Fruit fly (Drosophila melanogaster) whole organism, embryonic: ENCODE measurements around the gene CG10413.

ENCODE experiments used
- BtbVII ChIP-seq: fragments of 200-800 bp; sonication (Bioruptor generic); optimal IDR thresholded peaks from 3 replicates; lab custom pipeline; 2017; ENCODE audit warnings: missing biosample characterization, mild to moderate bottlenecking, missing genetic modification characterization
- CG10654 ChIP-seq: fragments of 200-800 bp; sonication (Bioruptor generic); optimal IDR thresholded peaks from 2 replicates; lab custom pipeline; 2016; ENCODE audit warnings: missing biosample characterization, missing genetic modification characterization
- CG12769 ChIP-seq: fragments of 200-800 bp; sonication (Bioruptor generic); optimal IDR thresholded peaks from 2 replicates; lab custom pipeline; 2019; ENCODE audit warnings: missing biosample characterization, mild to moderate bottlenecking, missing genetic modification characterization, moderate library complexity
- CG12942 ChIP-seq: fragments of 200-800 bp; sonication (Bioruptor generic); optimal IDR thresholded peaks from 3 replicates; lab custom pipeline; 2016; ENCODE audit warnings: missing biosample characterization, missing genetic modification characterization
- CG13775 ChIP-seq: fragments of 200-800 bp; sonication (Bioruptor generic); optimal IDR thresholded peaks from 3 replicates; lab custom pipeline; 2017; ENCODE audit warnings: missing biosample characterization, mild to moderate bottlenecking, missing genetic modification characterization
- CG14014 ChIP-seq: fragments of 200-800 bp; sonication (Bioruptor generic); IDR thresholded peaks from 2 replicates; pipeline ENCODE4 v1.3.6; 2022; ENCODE audit warnings: missing biosample characterization, missing genetic modification characterization
- CG14965 ChIP-seq: fragments of 200-800 bp; sonication (Bioruptor generic); optimal IDR thresholded peaks from 2 replicates; lab custom pipeline; 2016; ENCODE audit warnings: missing biosample characterization, missing genetic modification characterization, borderline replicate concordance
- CG1603 ChIP-seq: fragments of 200-800 bp; sonication (Bioruptor generic); optimal IDR thresholded peaks from 2 replicates; lab custom pipeline; 2019; ENCODE audit warnings: missing biosample characterization, mild to moderate bottlenecking, missing genetic modification characterization, moderate library complexity
- CG17385 ChIP-seq: fragments of 200-800 bp; sonication (Bioruptor generic); optimal IDR thresholded peaks from 3 replicates; lab custom pipeline; 2018; ENCODE audit warnings: missing biosample characterization, mild to moderate bottlenecking, missing genetic modification characterization
- CG17802 ChIP-seq: fragments of 200-800 bp; sonication (Bioruptor generic); optimal IDR thresholded peaks from 2 replicates; lab custom pipeline; 2018; ENCODE audit warnings: missing biosample characterization, mild to moderate bottlenecking, missing genetic modification characterization, moderate library complexity
- CG17912 ChIP-seq: fragments of 200-800 bp; sonication (Bioruptor generic); optimal IDR thresholded peaks from 2 replicates; lab custom pipeline; 2018; ENCODE audit warnings: missing biosample characterization, mild to moderate bottlenecking, missing genetic modification characterization
- CG18619 ChIP-seq: fragments of 200-800 bp; sonication (Bioruptor generic); optimal IDR thresholded peaks from 3 replicates; lab custom pipeline; 2017; ENCODE audit warnings: missing biosample characterization, mild to moderate bottlenecking, missing genetic modification characterization
- CG2678 ChIP-seq: fragments of 200-800 bp; sonication (Bioruptor generic); optimal IDR thresholded peaks from 3 replicates; lab custom pipeline; 2019; ENCODE audit warnings: missing biosample characterization, mild to moderate bottlenecking, missing genetic modification characterization, moderate library complexity
- CG30020 ChIP-seq: fragments of 200-800 bp; optimal IDR thresholded peaks from 2 replicates; lab custom pipeline; 2019; ENCODE audit warnings: missing biosample characterization, mild to moderate bottlenecking, missing genetic modification characterization, moderate library complexity
- CG30403 ChIP-seq: fragments of 200-800 bp; sonication (Bioruptor generic); optimal IDR thresholded peaks from 3 replicates; lab custom pipeline; 2016; ENCODE audit warnings: missing biosample characterization, missing genetic modification characterization
- CG32772 ChIP-seq: fragments of 200-800 bp; sonication (Bioruptor generic); IDR thresholded peaks from 2 replicates; pipeline ENCODE4 v1.3.6; 2022; ENCODE audit warnings: missing biosample characterization, missing genetic modification characterization
- CG3838 ChIP-seq: fragments of 200-800 bp; sonication (Bioruptor generic); optimal IDR thresholded peaks from 3 replicates; lab custom pipeline; 2016; ENCODE audit warnings: missing biosample characterization, missing genetic modification characterization
- CG43689 ChIP-seq: fragments of 200-800 bp; sonication (Bioruptor generic); IDR thresholded peaks from 2 replicates; pipeline ENCODE4 v1.3.6; 2022; ENCODE audit warnings: missing biosample characterization, missing genetic modification characterization
- CG4707 ChIP-seq: fragments of 200-800 bp; sonication (Bioruptor generic); optimal IDR thresholded peaks from 2 replicates; lab custom pipeline; 2018; ENCODE audit warnings: missing biosample characterization, mild to moderate bottlenecking, missing genetic modification characterization, moderate library complexity
- CG8089 ChIP-seq: fragments of 200-800 bp; sonication (Bioruptor generic); optimal IDR thresholded peaks from 3 replicates; lab custom pipeline; 2016; ENCODE audit warnings: missing biosample characterization, missing genetic modification characterization
- CG8478 ChIP-seq: fragments of >200 bp; optimal IDR thresholded peaks from 2 replicates; lab custom pipeline; 2018
- CG8944 ChIP-seq: fragments of 200-800 bp; sonication (Bioruptor generic); optimal IDR thresholded peaks from 3 replicates; lab custom pipeline; 2016; ENCODE audit warnings: missing biosample characterization, missing genetic modification characterization
- CG9932 ChIP-seq: fragments of 200-800 bp; sonication (Bioruptor generic); IDR thresholded peaks from 2 replicates; pipeline ENCODE4 v1.3.6; 2022; ENCODE audit warnings: missing biosample characterization, missing genetic modification characterization
- Deaf1 ChIP-seq: fragments of 200-800 bp; optimal IDR thresholded peaks from 3 replicates; lab custom pipeline; 2019; ENCODE audit warnings: missing biosample characterization, mild to moderate bottlenecking, missing genetic modification characterization, moderate library complexity
- Dip2 ChIP-seq: fragments of 200-800 bp; sonication (Bioruptor generic); IDR thresholded peaks from 2 replicates; pipeline ENCODE4 v1.3.6; 2022; ENCODE audit warnings: missing biosample characterization, missing genetic modification characterization
- Hr39 ChIP-seq: fragments of >200 bp; optimal IDR thresholded peaks from 2 replicates; lab custom pipeline; 2017
- Nf-YA ChIP-seq: fragments of 200-800 bp; sonication (Bioruptor generic); IDR thresholded peaks from 2 replicates; pipeline ENCODE4 v1.3.6; 2022; ENCODE audit warnings: missing biosample characterization, missing genetic modification characterization
- Oaz ChIP-seq: fragments of 200-800 bp; sonication (Bioruptor generic); IDR thresholded peaks from 2 replicates; pipeline ENCODE4 v1.3.6; 2022; ENCODE audit warnings: missing biosample characterization, missing genetic modification characterization
- Ravus ChIP-seq: fragments of 200-800 bp; sonication (Bioruptor generic); IDR thresholded peaks from 2 replicates; pipeline ENCODE4 v1.3.6; 2022; ENCODE audit warnings: missing biosample characterization, missing genetic modification characterization
- Trl ChIP-seq, 3 experiments: fragments of >200 bp in 2 of 3; fragments of 200-800 bp in 1 of 3; sonication (Bioruptor generic) in 1 of 3; optimal IDR thresholded peaks; 2 replicates in 1 of 3; 3 replicates in 2 of 3; lab custom pipeline; 2016 to 2017; ENCODE audit warnings: missing biosample characterization in 1 of 3, missing genetic modification characterization in 1 of 3
- Xbp1 ChIP-seq: fragments of 200-800 bp; sonication (Bioruptor generic); optimal IDR thresholded peaks from 3 replicates; lab custom pipeline; 2016; ENCODE audit warnings: missing biosample characterization, mild to moderate bottlenecking, missing genetic modification characterization
- YL-1 ChIP-seq: fragments of 200-800 bp; sonication (Bioruptor generic); optimal IDR thresholded peaks from 3 replicates; lab custom pipeline; 2017; ENCODE audit warnings: missing biosample characterization, mild to moderate bottlenecking, missing genetic modification characterization
- ase ChIP-seq: fragments of 200-800 bp; sonication (Bioruptor generic); IDR thresholded peaks from 3 replicates; pipeline ENCODE4 v1.3.6; 2022; ENCODE audit warnings: missing biosample characterization, missing genetic modification characterization
- ash1 ChIP-seq: fragments of 200-800 bp; sonication (Bioruptor generic); optimal IDR thresholded peaks from 2 replicates; lab custom pipeline; 2018; ENCODE audit warnings: missing biosample characterization, mild to moderate bottlenecking, missing genetic modification characterization
- bsh ChIP-seq, 2 experiments: fragments of 200-800 bp; sonication (Bioruptor generic); optimal IDR thresholded peaks; 2 replicates each; lab custom pipeline; 2017 to 2018; ENCODE audit warnings: mild to moderate bottlenecking in 2 of 2, missing biosample characterization in 2 of 2, missing genetic modification characterization in 2 of 2, moderate library complexity in 1 of 2
- chn ChIP-seq: fragments of 200-800 bp; sonication (Bioruptor generic); optimal IDR thresholded peaks from 2 replicates; lab custom pipeline; 2016; ENCODE audit warnings: missing biosample characterization, missing genetic modification characterization
- crp ChIP-seq, 2 experiments: fragments of 200-800 bp; sonication (Bioruptor generic); optimal IDR thresholded peaks; 2 replicates in 1 of 2; 3 replicates in 1 of 2; lab custom pipeline; 2017; ENCODE audit warnings: missing biosample characterization in 2 of 2, missing genetic modification characterization in 2 of 2, mild to moderate bottlenecking in 1 of 2, moderate library complexity in 1 of 2
- fd64A ChIP-seq: fragments of 200-800 bp; sonication (Bioruptor generic); optimal IDR thresholded peaks from 3 replicates; lab custom pipeline; 2018; ENCODE audit warnings: missing biosample characterization, mild to moderate bottlenecking, missing genetic modification characterization
- fru ChIP-seq: fragments of >200 bp; optimal IDR thresholded peaks from 2 replicates; lab custom pipeline; 2017
- inv ChIP-seq: fragments of 200-800 bp; sonication (Bioruptor generic); IDR thresholded peaks from 2 replicates; pipeline ENCODE4 v1.3.6; 2022; ENCODE audit warnings: missing biosample characterization, missing genetic modification characterization; ENCODE audit not compliant: partially characterized antibody
- jigr1 ChIP-seq: fragments of 200-800 bp; sonication (Bioruptor generic); IDR thresholded peaks from 3 replicates; pipeline ENCODE4 v1.3.6; 2022; ENCODE audit warnings: missing biosample characterization, missing genetic modification characterization
- knrl ChIP-seq: fragments of 200-800 bp; sonication (Bioruptor generic); IDR thresholded peaks from 3 replicates; pipeline ENCODE4 v1.3.6; 2022; ENCODE audit warnings: missing biosample characterization, missing genetic modification characterization; ENCODE audit not compliant: partially characterized antibody
- lbe ChIP-seq: fragments of 200-800 bp; sonication (Bioruptor generic); optimal IDR thresholded peaks from 2 replicates; lab custom pipeline; 2016; ENCODE audit warnings: missing biosample characterization, mild to moderate bottlenecking, missing genetic modification characterization
- lmd ChIP-seq: fragments of 200-800 bp; sonication (Bioruptor generic); IDR thresholded peaks from 2 replicates; pipeline ENCODE4 v1.3.6; 2022; ENCODE audit warnings: missing biosample characterization, missing genetic modification characterization
- lov ChIP-seq, 2 experiments: fragments of 200-800 bp in 1 of 2; fragments of >200 bp in 1 of 2; sonication (Bioruptor generic) in 1 of 2; IDR thresholded peaks in 1 of 2; optimal IDR thresholded peaks in 1 of 2; 2 replicates in 1 of 2; 3 replicates in 1 of 2; pipeline versions ENCODE4 v1.3.6 to Lab custom; 2017 to 2022; ENCODE audit warnings: missing biosample characterization in 1 of 2, missing genetic modification characterization in 1 of 2
- mam ChIP-seq: fragments of 200-800 bp; sonication (Bioruptor generic); optimal IDR thresholded peaks from 3 replicates; lab custom pipeline; 2016; ENCODE audit warnings: missing biosample characterization, missing genetic modification characterization
- nmo ChIP-seq: fragments of 200-800 bp; sonication (Bioruptor generic); optimal IDR thresholded peaks from 2 replicates; lab custom pipeline; 2018; ENCODE audit warnings: missing biosample characterization, mild to moderate bottlenecking, missing genetic modification characterization, moderate library complexity
- rib ChIP-seq: fragments of 200-800 bp; sonication (Bioruptor generic); IDR thresholded peaks from 2 replicates; pipeline ENCODE4 v1.3.6; 2022; ENCODE audit warnings: missing biosample characterization, missing genetic modification characterization
- scrt ChIP-seq: fragments of 200-800 bp; sonication (Bioruptor generic); optimal IDR thresholded peaks from 2 replicates; lab custom pipeline; 2018; ENCODE audit warnings: missing biosample characterization, mild to moderate bottlenecking, missing genetic modification characterization, moderate library complexity
- sens-2 ChIP-seq: fragments of 200-800 bp; sonication (Bioruptor generic); IDR thresholded peaks from 2 replicates; pipeline ENCODE4 v1.3.6; 2022; ENCODE audit warnings: missing biosample characterization, missing genetic modification characterization
- sob ChIP-seq: fragments of 200-800 bp; sonication (Bioruptor generic); IDR thresholded peaks from 2 replicates; pipeline ENCODE4 v1.3.6; 2022; ENCODE audit warnings: missing biosample characterization, missing genetic modification characterization
- ssp ChIP-seq: fragments of 200-800 bp; sonication (Bioruptor generic); IDR thresholded peaks from 2 replicates; pipeline ENCODE4 v1.3.6; 2022; ENCODE audit warnings: missing biosample characterization, missing genetic modification characterization

CG10413 gene

dm6 chr2L:18584617-18585016 is 20.4 kb downstream of the CG10413 start (continued):
- TF ChIP-seq CG18619 (GFP tag; lab: Kevin White, UChicago) (no peak), CG17802 (tag; lab: Kevin White, UChicago) (no peak), CG14014 (GFP tag; lab: Robert Waterston, UW) (peak; percentile 8; the same call in 1 of the 2 replicates), CG2678 (tag; lab: Kevin White, UChicago) (peak; percentile 49), Trl (optimal IDR thresholded peaks at IDR 0.05; lab: Kevin White, UChicago) (no peak), Trl (GFP tag; optimal IDR thresholded peaks at IDR 0.05; lab: Kevin White, UChicago) (no peak), BtbVII (GFP tag; lab: Kevin White, UChicago) (no peak), YL-1 (GFP tag; lab: Kevin White, UChicago) (no peak), CG12769 (tag; lab: Kevin White, UChicago) (no peak), CG8089 (no peak), lov (optimal IDR thresholded peaks at IDR 0.05; lab: Kevin White, UChicago) (no peak), lov (GFP tag; IDR thresholded peaks at IDR 0.05; lab: Robert Waterston, UW) (no peak), sob (GFP tag; lab: Robert Waterston, UW) (peak; percentile 15; the same call in 1 of the 2 replicates), Nf-YA (GFP tag; lab: Robert Waterston, UW) (no peak), CG4707 (no peak), Xbp1 (no peak), Dip2 (GFP tag; lab: Robert Waterston, UW) (no peak), sens-2 (GFP tag; lab: Robert Waterston, UW) (0 out of 2 replicates have a peak, but pooled peaks have one; percentile 5), Ravus (GFP tag; lab: Robert Waterston, UW) (no peak; the same call in 1 of the 2 replicates), ssp (GFP tag; lab: Robert Waterston, UW) (no peak), lbe (no peak), inv (GFP tag; lab: Robert Waterston, UW) (no peak), CG30020 (tag; lab: Kevin White, UChicago) (no peak), ase (GFP tag; lab: Robert Waterston, UW) (no peak), CG14965 (no peak), CG13775 (GFP tag; lab: Kevin White, UChicago) (no peak), Hr39 (lab: Kevin White, UChicago) (no peak), Oaz (GFP tag; lab: Robert Waterston, UW) (no peak), CG8944 (GFP tag; lab: Kevin White, UChicago) (no peak), Deaf1 (no peak), knrl (no peak), CG17385 (GFP tag; lab: Kevin White, UChicago) (no peak), CG10654 (no peak), bsh (GFP tag; optimal IDR thresholded peaks at IDR 0.05; lab: Kevin White, UChicago) (no peak), nmo (no peak), mam (GFP tag; lab: Kevin White, UChicago) (no peak), CG32772 (GFP tag; lab: Robert Waterston, UW) (no peak), CG30403 (no peak), CG3838 (GFP tag; lab: Kevin White, UChicago) (no peak), crp (GFP tag; optimal IDR thresholded peaks at IDR 0.05; lab: Kevin White, UChicago) (no peak), jigr1 (no peak), fd64A (no peak), rib (GFP tag; lab: Robert Waterston, UW) (no peak), chn (GFP tag; lab: Kevin White, UChicago) (no peak), scrt (GFP tag; lab: Kevin White, UChicago) (no peak), CG12942 (GFP tag; lab: Kevin White, UChicago) (no peak), CG43689 (GFP tag; lab: Robert Waterston, UW) (no peak), CG8478 (lab: Kevin White, UChicago) (no peak), CG1603 (tag; lab: Kevin White, UChicago) (peak; percentile 14), CG9932 (GFP tag; lab: Robert Waterston, UW) (peak; percentile 44), lmd (GFP tag; lab: Robert Waterston, UW) (no peak), ash1 (GFP tag; lab: Kevin White, UChicago) (no peak), fru (lab: Kevin White, UChicago) (no peak), CG17912 (no peak)
